Fruit fly (Drosophila melanogaster) whole organism, embryonic: ENCODE data around the gene CG10809.
A peak's percentile ranks its signal among the peaks of the same experiment; 100 is the strongest.

Experiments
- Aef1 ChIP-seq: fragments of 200-800 bp; sonication (Bioruptor generic); IDR thresholded peaks from 3 replicates; pipeline ENCODE4 v1.3.6; 2022; ENCODE audit warnings: missing biosample characterization, missing genetic modification characterization
- Bgb ChIP-seq: fragments of 200-800 bp; sonication (Bioruptor generic); IDR thresholded peaks from 2 replicates; pipeline ENCODE4 v1.3.6; 2022; ENCODE audit warnings: missing biosample characterization, missing genetic modification characterization; ENCODE audit not compliant: partially characterized antibody
- CG10366 ChIP-seq: fragments of 200-800 bp; sonication (Bioruptor generic); IDR thresholded peaks from 2 replicates; pipeline ENCODE4 v1.3.6; 2022; ENCODE audit warnings: missing biosample characterization, missing genetic modification characterization
- CG13287 ChIP-seq: fragments of 200-800 bp; sonication (Bioruptor generic); IDR thresholded peaks from 2 replicates; pipeline ENCODE4 v1.3.6; 2022; ENCODE audit warnings: missing biosample characterization, missing genetic modification characterization; ENCODE audit not compliant: partially characterized antibody
- CG1529 ChIP-seq: fragments of 200-800 bp; sonication (Bioruptor generic); optimal IDR thresholded peaks from 3 replicates; lab custom pipeline; 2018; ENCODE audit warnings: missing biosample characterization, missing genetic modification characterization
- CG15479 ChIP-seq: fragments of 200-800 bp; sonication (Bioruptor generic); optimal IDR thresholded peaks from 3 replicates; lab custom pipeline; 2019; ENCODE audit warnings: missing biosample characterization, mild to moderate bottlenecking, missing genetic modification characterization, moderate library complexity
- CG15514 ChIP-seq: fragments of 200-800 bp; sonication (Bioruptor generic); optimal IDR thresholded peaks from 3 replicates; lab custom pipeline; 2017; ENCODE audit warnings: missing biosample characterization, missing genetic modification characterization, mild to moderate bottlenecking, moderate library complexity, missing genetic modification reagents
- CG15601 ChIP-seq: fragments of 200-800 bp; sonication (Bioruptor generic); optimal IDR thresholded peaks from 3 replicates; lab custom pipeline; 2019; ENCODE audit warnings: missing biosample characterization, mild to moderate bottlenecking, missing genetic modification characterization, moderate library complexity
- CG16779 ChIP-seq: fragments of 200-800 bp; sonication (Bioruptor generic); IDR thresholded peaks from 2 replicates; pipeline ENCODE4 v1.3.6; 2022; ENCODE audit warnings: missing biosample characterization, missing genetic modification characterization
- CG17328 ChIP-seq: fragments of 200-800 bp; sonication (Bioruptor generic); IDR thresholded peaks from 2 replicates; pipeline ENCODE4 v1.3.6; 2022; ENCODE audit warnings: missing biosample characterization, missing genetic modification characterization
- CG17568 ChIP-seq: fragments of 200-800 bp; sonication (Bioruptor generic); optimal IDR thresholded peaks from 2 replicates; lab custom pipeline; 2018; ENCODE audit warnings: missing biosample characterization, mild to moderate bottlenecking, missing genetic modification characterization, moderate library complexity
- CG18619 ChIP-seq: fragments of 200-800 bp; sonication (Bioruptor generic); optimal IDR thresholded peaks from 3 replicates; lab custom pipeline; 2017; ENCODE audit warnings: missing biosample characterization, mild to moderate bottlenecking, missing genetic modification characterization
- CG33213 ChIP-seq: fragments of 200-800 bp; sonication (Bioruptor generic); optimal IDR thresholded peaks from 3 replicates; lab custom pipeline; 2016; ENCODE audit warnings: missing biosample characterization, missing genetic modification characterization
- CG4617 ChIP-seq: fragments of 200-800 bp; sonication (Bioruptor generic); optimal IDR thresholded peaks from 3 replicates; lab custom pipeline; 2016; ENCODE audit warnings: missing biosample characterization, missing genetic modification characterization, borderline replicate concordance
- CG8388 ChIP-seq: fragments of 200-800 bp; sonication (Bioruptor generic); optimal IDR thresholded peaks from 2 replicates; lab custom pipeline; 2019; ENCODE audit warnings: missing biosample characterization, mild to moderate bottlenecking, missing genetic modification characterization, moderate library complexity
- CG9215 ChIP-seq: fragments of 200-800 bp; sonication (Bioruptor generic); IDR thresholded peaks from 2 replicates; pipeline ENCODE4 v1.3.6; 2022; ENCODE audit warnings: missing biosample characterization, missing genetic modification characterization
- D ChIP-seq, 2 experiments: fragments of 200-800 bp in 1 of 2; fragments of >200 bp in 1 of 2; sonication (Bioruptor generic) in 1 of 2; optimal IDR thresholded peaks; 2 replicates in 1 of 2; 3 replicates in 1 of 2; lab custom pipeline; 2017; ENCODE audit warnings: mild to moderate bottlenecking in 1 of 2, missing biosample characterization in 1 of 2, missing genetic modification characterization in 1 of 2, missing genetic modification reagents in 1 of 2
- D19B ChIP-seq: fragments of 200-800 bp; sonication (Bioruptor generic); optimal IDR thresholded peaks from 2 replicates; lab custom pipeline; 2017; ENCODE audit warnings: missing biosample characterization, mild to moderate bottlenecking, missing genetic modification characterization
- Deaf1 ChIP-seq: fragments of 200-800 bp; optimal IDR thresholded peaks from 3 replicates; lab custom pipeline; 2019; ENCODE audit warnings: missing biosample characterization, mild to moderate bottlenecking, missing genetic modification characterization, moderate library complexity
- Elba2 ChIP-seq: fragments of 200-800 bp; sonication (Bioruptor generic); optimal IDR thresholded peaks from 3 replicates; lab custom pipeline; 2016; ENCODE audit warnings: missing biosample characterization, missing genetic modification characterization
- Ets65A ChIP-seq: fragments of 200-800 bp; sonication (Bioruptor generic); peaks from one replicate; lab custom pipeline; 2016; ENCODE audit warnings: missing biosample characterization, missing genetic modification characterization
- Fer1 ChIP-seq: fragments of 200-800 bp; sonication (Bioruptor generic); optimal IDR thresholded peaks from 2 replicates; lab custom pipeline; 2017; ENCODE audit warnings: missing biosample characterization, mild to moderate bottlenecking, missing genetic modification characterization
- H2.0 ChIP-seq: fragments of 200-800 bp; sonication (Bioruptor generic); IDR thresholded peaks from 2 replicates; pipeline ENCODE4 v1.3.6; 2022; ENCODE audit warnings: missing biosample characterization, missing genetic modification characterization
- HLHmδ ChIP-seq: fragments of 200-800 bp; sonication (Bioruptor generic); optimal IDR thresholded peaks from 2 replicates; lab custom pipeline; 2018; ENCODE audit warnings: missing biosample characterization, mild to moderate bottlenecking, missing genetic modification characterization, moderate library complexity
- Lpt ChIP-seq: fragments of >200 bp; optimal IDR thresholded peaks from 2 replicates; lab custom pipeline; 2018; ENCODE audit warnings: missing biosample characterization, missing genetic modification characterization
- Rx ChIP-seq: fragments of 200-800 bp; sonication (Bioruptor generic); IDR thresholded peaks from 2 replicates; pipeline ENCODE4 v1.3.6; 2022; ENCODE audit warnings: missing biosample characterization, missing genetic modification characterization
- bbx ChIP-seq: fragments of 200-800 bp; sonication (Bioruptor generic); IDR thresholded peaks from 2 replicates; pipeline ENCODE4 v1.3.6; 2022; ENCODE audit warnings: missing biosample characterization, missing genetic modification characterization; ENCODE audit not compliant: partially characterized antibody
- ci ChIP-seq: fragments of 200-800 bp; sonication (Bioruptor generic); IDR thresholded peaks from 3 replicates; pipeline ENCODE4 v1.3.6; 2022; ENCODE audit warnings: missing biosample characterization, missing genetic modification characterization
- crol ChIP-seq: fragments of 200-800 bp; sonication (Bioruptor generic); IDR thresholded peaks from 2 replicates; pipeline ENCODE4 v1.3.6; 2022; ENCODE audit warnings: missing biosample characterization, missing genetic modification characterization
- dimm ChIP-seq: fragments of 200-800 bp; sonication (Bioruptor generic); IDR thresholded peaks from 2 replicates; pipeline ENCODE4 v1.3.6; 2022; ENCODE audit warnings: missing biosample characterization, missing genetic modification characterization
- esg ChIP-seq: fragments of 200-800 bp; sonication (Bioruptor generic); conservative IDR thresholded peaks from 2 replicates; pipeline ENCODE4 v1.3.6; 2022; ENCODE audit warnings: missing biosample characterization, missing genetic modification characterization
- eve ChIP-seq, 2 experiments: fragments of >200 bp; optimal IDR thresholded peaks; 2 replicates each; lab custom pipeline; 2017; ENCODE audit warnings: missing biosample characterization in 2 of 2, missing genetic modification characterization in 2 of 2
- gcm2 ChIP-seq: fragments of 200-800 bp; sonication (Bioruptor generic); optimal IDR thresholded peaks from 2 replicates; lab custom pipeline; 2016; ENCODE audit warnings: missing biosample characterization, missing genetic modification characterization
- grn ChIP-seq: fragments of 200-800 bp; sonication (Bioruptor generic); optimal IDR thresholded peaks from 3 replicates; lab custom pipeline; 2017; ENCODE audit warnings: missing biosample characterization, missing genetic modification characterization
- gro ChIP-seq: fragments of 200-800 bp; sonication (Bioruptor generic); optimal IDR thresholded peaks from 2 replicates; lab custom pipeline; 2016; ENCODE audit warnings: missing biosample characterization, missing genetic modification characterization
- gsb ChIP-seq: fragments of 200-800 bp; sonication (Bioruptor generic); IDR thresholded peaks from 2 replicates; pipeline ENCODE4 v1.3.6; 2022; ENCODE audit warnings: missing biosample characterization, missing genetic modification characterization
- gt ChIP-seq: fragments of 200-800 bp; sonication (Bioruptor generic); IDR thresholded peaks from 2 replicates; pipeline ENCODE4 v1.3.6; 2022; ENCODE audit warnings: missing biosample characterization, missing genetic modification characterization
- her ChIP-seq: fragments of 200-800 bp; sonication (Bioruptor generic); optimal IDR thresholded peaks from 2 replicates; lab custom pipeline; 2016; ENCODE audit warnings: missing biosample characterization, missing genetic modification characterization
- ind ChIP-seq: fragments of 200-800 bp; sonication (Bioruptor generic); optimal IDR thresholded peaks from 3 replicates; lab custom pipeline; 2016; ENCODE audit warnings: missing biosample characterization, missing genetic modification characterization
- jing ChIP-seq: fragments of 200-800 bp; sonication (Bioruptor generic); optimal IDR thresholded peaks from 2 replicates; lab custom pipeline; 2018; ENCODE audit warnings: missing biosample characterization, mild to moderate bottlenecking, missing genetic modification characterization
- kah ChIP-seq: fragments of 200-800 bp; sonication (Bioruptor generic); optimal IDR thresholded peaks from 2 replicates; lab custom pipeline; 2018; ENCODE audit warnings: missing biosample characterization, mild to moderate bottlenecking, missing genetic modification characterization
- nom ChIP-seq: fragments of 200-800 bp; sonication (Bioruptor generic); optimal IDR thresholded peaks from 2 replicates; lab custom pipeline; 2017; ENCODE audit warnings: missing biosample characterization, missing genetic modification characterization, mild to moderate bottlenecking, moderate library complexity, missing genetic modification reagents
- pan ChIP-seq, 4 experiments: fragments of >200 bp in 3 of 4; fragments of 200-800 bp in 1 of 4; sonication (Bioruptor generic) in 1 of 4; optimal IDR thresholded peaks in 3 of 4; IDR thresholded peaks in 1 of 4; 2 replicates each; pipeline versions ENCODE4 v1.3.6 to Lab custom; 2017 to 2022; ENCODE audit warnings: missing biosample characterization in 2 of 4, missing genetic modification characterization in 2 of 4, mixed read lengths in 1 of 4
- ro ChIP-seq: fragments of 200-800 bp; sonication (Bioruptor generic); IDR thresholded peaks from 2 replicates; pipeline ENCODE4 v1.3.6; 2022; ENCODE audit warnings: missing biosample characterization, missing genetic modification characterization
- sim ChIP-seq: fragments of 200-800 bp; sonication (Bioruptor generic); IDR thresholded peaks from 2 replicates; pipeline ENCODE4 v1.3.6; 2022; ENCODE audit warnings: missing biosample characterization, missing genetic modification characterization
- slbo ChIP-seq: fragments of 200-800 bp; sonication (Bioruptor generic); IDR thresholded peaks from 2 replicates; pipeline ENCODE4 v1.3.6; 2022; ENCODE audit warnings: missing biosample characterization, missing genetic modification characterization
- tap ChIP-seq: fragments of 200-800 bp; optimal IDR thresholded peaks from 3 replicates; lab custom pipeline; 2019; ENCODE audit warnings: missing biosample characterization, mild to moderate bottlenecking, missing genetic modification characterization, moderate library complexity
- toy ChIP-seq: fragments of 200-800 bp; sonication (Bioruptor generic); IDR thresholded peaks from 2 replicates; pipeline ENCODE4 v1.3.6; 2022; ENCODE audit warnings: missing biosample characterization, missing genetic modification characterization
- vnd ChIP-seq: fragments of 200-800 bp; sonication (Bioruptor generic); IDR thresholded peaks from 3 replicates; pipeline ENCODE4 v1.3.6; 2022; ENCODE audit warnings: missing biosample characterization, missing genetic modification characterization; ENCODE audit not compliant: partially characterized antibody
- zf30C ChIP-seq: fragments of 200-800 bp; sonication (Bioruptor generic); optimal IDR thresholded peaks from 3 replicates; lab custom pipeline; 2018; ENCODE audit warnings: missing biosample characterization, mild to moderate bottlenecking, missing genetic modification characterization

Gene CG10809

dm6 chr3L:9853895-9854470, 5.7 kb downstream of the CG10809 start (continued):
- TF ChIP-seq zf30C (GFP tag; lab: Kevin White, UChicago) (peak; percentile 19), CG15601 (no peak), CG18619 (GFP tag; lab: Kevin White, UChicago) (no peak), CG17328 (GFP tag; lab: Robert Waterston, UW) (0 out of 2 replicates have a peak, but pooled peaks have one; percentile 23), pan (optimal IDR thresholded peaks at IDR 0.05; lab: Kevin White, UChicago) (no peak), pan (GFP tag; optimal IDR thresholded peaks at IDR 0.05 in 1 of 2, IDR thresholded peaks at IDR 0.05 in 1 of 2) (peak in 1 of 2 experiments; percentile 13), eve (GFP tag; optimal IDR thresholded peaks at IDR 0.05; lab: Kevin White, UChicago) (no peak), Bgb (GFP tag; lab: Robert Waterston, UW) (peak; percentile 31; the same call in 1 of the 2 replicates), nom (GFP tag; lab: Kevin White, UChicago) (peak; percentile 9), CG33213 (no peak), CG1529 (GFP tag; lab: Kevin White, UChicago) (no peak), D19B (GFP tag; lab: Kevin White, UChicago) (no peak), tap (no peak), Ets65A (GFP tag; lab: Kevin White, UChicago) (no peak), CG15479 (GFP tag; lab: Kevin White, UChicago) (peak; percentile 75), toy (GFP tag; lab: Robert Waterston, UW) (no peak), Fer1 (GFP tag; lab: Kevin White, UChicago) (peak; percentile 33), gro (GFP tag; lab: Kevin White, UChicago) (peak; percentile 3), vnd (no peak), Aef1 (GFP tag; lab: Robert Waterston, UW) (peak; percentile 73), kah (GFP tag; lab: Kevin White, UChicago) (no peak), Lpt (GFP tag; lab: Kevin White, UChicago) (no peak), H2.0 (GFP tag; lab: Robert Waterston, UW) (no peak), CG17568 (GFP tag; lab: Kevin White, UChicago) (no peak), HLHmδ (GFP tag; lab: Kevin White, UChicago) (peak; percentile 42), CG15514 (peak; percentile 16), Rx (GFP tag; lab: Robert Waterston, UW) (no peak), her (GFP tag; lab: Kevin White, UChicago) (peak; percentile 30), CG9215 (GFP tag; lab: Robert Waterston, UW) (no peak), CG13287 (GFP tag; lab: Robert Waterston, UW) (peak; percentile 15; the same call in 1 of the 2 replicates), esg (no peak), grn (GFP tag; lab: Kevin White, UChicago) (no peak), ci (GFP tag; lab: Robert Waterston, UW) (peak; percentile 56; the same call in 1 of the 3 replicates), CG16779 (GFP tag; lab: Robert Waterston, UW) (no peak), gsb (GFP tag; lab: Robert Waterston, UW) (no peak), crol (GFP tag; lab: Robert Waterston, UW) (peak; percentile 97), gcm2 (GFP tag; lab: Kevin White, UChicago) (no peak), CG10366 (GFP tag; lab: Robert Waterston, UW) (no peak), jing (no peak), CG4617 (GFP tag; lab: Kevin White, UChicago) (no peak), Elba2 (GFP tag; lab: Kevin White, UChicago) (no peak), ro (GFP tag; lab: Robert Waterston, UW) (no peak), bbx (peak; percentile 55; the same call in 1 of the 2 replicates), dimm (GFP tag; lab: Robert Waterston, UW) (no peak), ind (no peak), D (optimal IDR thresholded peaks at IDR 0.05; lab: Kevin White, UChicago) (no peak), D (GFP tag; optimal IDR thresholded peaks at IDR 0.05; lab: Kevin White, UChicago) (no peak), CG8388 (no peak), gt (GFP tag; lab: Robert Waterston, UW) (no peak), Deaf1 (tag; lab: Kevin White, UChicago) (peak; percentile 15), slbo (GFP tag; lab: Robert Waterston, UW) (no peak), sim (GFP tag; lab: Robert Waterston, UW) (no peak)
